Fruit fly (Drosophila melanogaster) whole organism, embryonic: Measurements from ENCODE around the gene CG13097.
A peak's percentile ranks its signal among the peaks of the same experiment; 100 is the strongest.

ENCODE experiments used
- BEAF-32 ChIP-seq: fragments of 200-800 bp; sonication (Bioruptor generic); optimal IDR thresholded peaks from 3 replicates; lab custom pipeline; 2017; ENCODE audit warnings: missing biosample characterization, missing genetic modification characterization, mild to moderate bottlenecking, moderate library complexity, missing genetic modification reagents
- CG10462 ChIP-seq: fragments of 200-800 bp; sonication (Bioruptor generic); optimal IDR thresholded peaks from 2 replicates; lab custom pipeline; 2016; ENCODE audit warnings: missing biosample characterization, missing genetic modification characterization
- CG12071 ChIP-seq: fragments of 200-800 bp; sonication (Bioruptor generic); optimal IDR thresholded peaks from 3 replicates; lab custom pipeline; 2018; ENCODE audit warnings: missing biosample characterization, mild to moderate bottlenecking, missing genetic modification characterization
- CG13296 ChIP-seq: fragments of 200-800 bp; sonication (Bioruptor generic); optimal IDR thresholded peaks from 3 replicates; lab custom pipeline; 2018; ENCODE audit warnings: missing biosample characterization, mild to moderate bottlenecking, missing genetic modification characterization
- CG13894 ChIP-seq: fragments of 200-800 bp; sonication (Bioruptor generic); optimal IDR thresholded peaks from 3 replicates; lab custom pipeline; 2018; ENCODE audit warnings: missing biosample characterization, mild to moderate bottlenecking, missing genetic modification characterization, moderate library complexity
- CG14860 ChIP-seq: fragments of 200-800 bp; sonication (Bioruptor generic); IDR thresholded peaks from 3 replicates; pipeline ENCODE4 v1.3.6; 2022; ENCODE audit warnings: missing biosample characterization, missing genetic modification characterization; ENCODE audit not compliant: partially characterized antibody
- CG17385 ChIP-seq: fragments of 200-800 bp; sonication (Bioruptor generic); optimal IDR thresholded peaks from 3 replicates; lab custom pipeline; 2018; ENCODE audit warnings: missing biosample characterization, mild to moderate bottlenecking, missing genetic modification characterization
- CG2202 ChIP-seq: fragments of 200-800 bp; sonication (Bioruptor generic); optimal IDR thresholded peaks from 2 replicates; lab custom pipeline; 2018; ENCODE audit warnings: missing biosample characterization, mild to moderate bottlenecking, missing genetic modification characterization
- CG30020 ChIP-seq: fragments of 200-800 bp; optimal IDR thresholded peaks from 2 replicates; lab custom pipeline; 2019; ENCODE audit warnings: missing biosample characterization, mild to moderate bottlenecking, missing genetic modification characterization, moderate library complexity
- CG30403 ChIP-seq: fragments of 200-800 bp; sonication (Bioruptor generic); optimal IDR thresholded peaks from 3 replicates; lab custom pipeline; 2016; ENCODE audit warnings: missing biosample characterization, missing genetic modification characterization
- CG32532 ChIP-seq: fragments of 200-800 bp; sonication (Bioruptor generic); IDR thresholded peaks from 2 replicates; pipeline ENCODE4 v1.3.6; 2022; ENCODE audit warnings: missing biosample characterization, missing genetic modification characterization
- CG4328 ChIP-seq: fragments of 200-800 bp; sonication (Bioruptor generic); optimal IDR thresholded peaks from 3 replicates; lab custom pipeline; 2017; ENCODE audit warnings: missing biosample characterization, missing genetic modification reagents, missing genetic modification characterization
- CG43689 ChIP-seq: fragments of 200-800 bp; sonication (Bioruptor generic); IDR thresholded peaks from 2 replicates; pipeline ENCODE4 v1.3.6; 2022; ENCODE audit warnings: missing biosample characterization, missing genetic modification characterization
- CG4404 ChIP-seq: fragments of 200-800 bp; sonication (Bioruptor generic); IDR thresholded peaks from 2 replicates; pipeline ENCODE4 v1.3.6; 2022; ENCODE audit warnings: missing biosample characterization, missing genetic modification characterization
- CG4424 ChIP-seq: fragments of 200-800 bp; sonication (Bioruptor generic); optimal IDR thresholded peaks from 3 replicates; lab custom pipeline; 2016; ENCODE audit warnings: missing biosample characterization, missing genetic modification characterization
- CG4707 ChIP-seq: fragments of 200-800 bp; sonication (Bioruptor generic); optimal IDR thresholded peaks from 2 replicates; lab custom pipeline; 2018; ENCODE audit warnings: missing biosample characterization, mild to moderate bottlenecking, missing genetic modification characterization, moderate library complexity
- CG4820 ChIP-seq: fragments of 200-800 bp; sonication (Bioruptor generic); optimal IDR thresholded peaks from 3 replicates; lab custom pipeline; 2016; ENCODE audit warnings: missing biosample characterization, missing genetic modification characterization
- CG5245 ChIP-seq: fragments of 200-800 bp; sonication (Bioruptor generic); optimal IDR thresholded peaks from 3 replicates; lab custom pipeline; 2016; ENCODE audit warnings: missing biosample characterization, missing genetic modification characterization
- CG6175 ChIP-seq: fragments of 200-800 bp; sonication (Bioruptor generic); IDR thresholded peaks from 3 replicates; pipeline ENCODE4 v1.3.6; 2022; ENCODE audit warnings: missing biosample characterization, missing genetic modification characterization
- CG6654 ChIP-seq: fragments of 200-800 bp; sonication (Bioruptor generic); optimal IDR thresholded peaks from 2 replicates; lab custom pipeline; 2017; ENCODE audit warnings: missing biosample characterization, mild to moderate bottlenecking, missing genetic modification characterization
- CG7786 ChIP-seq: fragments of 200-800 bp; sonication (Bioruptor generic); optimal IDR thresholded peaks from 2 replicates; lab custom pipeline; 2016; ENCODE audit warnings: missing biosample characterization, missing genetic modification characterization
- CG7987 ChIP-seq: fragments of 200-800 bp; sonication (Bioruptor generic); optimal IDR thresholded peaks from 2 replicates; lab custom pipeline; 2018; ENCODE audit warnings: missing biosample characterization, mild to moderate bottlenecking, missing genetic modification characterization, moderate library complexity
- CG9727 ChIP-seq: fragments of 200-800 bp; sonication (Bioruptor generic); optimal IDR thresholded peaks from 3 replicates; lab custom pipeline; 2017; ENCODE audit warnings: missing biosample characterization, mild to moderate bottlenecking, missing genetic modification characterization
- CHES-1-like ChIP-seq: fragments of 200-800 bp; sonication (Bioruptor generic); optimal IDR thresholded peaks from 2 replicates; lab custom pipeline; 2016; ENCODE audit warnings: missing biosample characterization, missing genetic modification characterization
- CrebB ChIP-seq: fragments of 200-800 bp; sonication (Bioruptor generic); optimal IDR thresholded peaks from 3 replicates; lab custom pipeline; 2018; ENCODE audit warnings: missing biosample characterization, mild to moderate bottlenecking, missing genetic modification characterization
- Dbx ChIP-seq: fragments of 200-800 bp; sonication (Bioruptor generic); IDR thresholded peaks from 3 replicates; pipeline ENCODE4 v1.3.6; 2022; ENCODE audit warnings: missing biosample characterization, missing genetic modification characterization
- Dp ChIP-seq: fragments of 200-800 bp; sonication (Bioruptor generic); optimal IDR thresholded peaks from 2 replicates; lab custom pipeline; 2018; ENCODE audit warnings: missing biosample characterization, mild to moderate bottlenecking, missing genetic modification characterization, moderate library complexity
- Ets65A ChIP-seq: fragments of 200-800 bp; sonication (Bioruptor generic); peaks from one replicate; lab custom pipeline; 2016; ENCODE audit warnings: missing biosample characterization, missing genetic modification characterization
- Max ChIP-seq: fragments of 200-800 bp; sonication (Bioruptor generic); optimal IDR thresholded peaks from 2 replicates; lab custom pipeline; 2016; ENCODE audit warnings: missing biosample characterization, mild to moderate bottlenecking, missing genetic modification characterization
- Oli ChIP-seq: fragments of 200-800 bp; sonication (Bioruptor generic); optimal IDR thresholded peaks from 2 replicates; lab custom pipeline; 2018; ENCODE audit warnings: missing biosample characterization, mild to moderate bottlenecking, missing genetic modification characterization, moderate library complexity
- Poxn ChIP-seq: fragments of 200-800 bp; sonication (Bioruptor generic); IDR thresholded peaks from 2 replicates; pipeline ENCODE4 v1.3.6; 2022; ENCODE audit warnings: missing biosample characterization, missing genetic modification characterization
- Sry-β ChIP-seq: fragments of 200-800 bp; sonication (Bioruptor generic); optimal IDR thresholded peaks from 2 replicates; lab custom pipeline; 2018; ENCODE audit warnings: missing biosample characterization, mild to moderate bottlenecking, missing genetic modification characterization, moderate library complexity
- al ChIP-seq: fragments of 200-800 bp; sonication (Bioruptor generic); IDR thresholded peaks from 2 replicates; pipeline ENCODE4 v1.3.6; 2022; ENCODE audit warnings: missing biosample characterization, missing genetic modification characterization
- cg ChIP-seq: fragments of 200-800 bp; sonication (Bioruptor generic); optimal IDR thresholded peaks from 3 replicates; lab custom pipeline; 2019; ENCODE audit warnings: missing biosample characterization, mild to moderate bottlenecking, missing genetic modification characterization, moderate library complexity
- chn ChIP-seq: fragments of 200-800 bp; sonication (Bioruptor generic); optimal IDR thresholded peaks from 2 replicates; lab custom pipeline; 2016; ENCODE audit warnings: missing biosample characterization, missing genetic modification characterization
- da ChIP-seq: fragments of 200-800 bp; sonication (Bioruptor generic); optimal IDR thresholded peaks from 2 replicates; lab custom pipeline; 2016; ENCODE audit warnings: missing biosample characterization, missing genetic modification characterization
- dimm ChIP-seq: fragments of 200-800 bp; sonication (Bioruptor generic); IDR thresholded peaks from 2 replicates; pipeline ENCODE4 v1.3.6; 2022; ENCODE audit warnings: missing biosample characterization, missing genetic modification characterization
- ind ChIP-seq: fragments of 200-800 bp; sonication (Bioruptor generic); optimal IDR thresholded peaks from 3 replicates; lab custom pipeline; 2016; ENCODE audit warnings: missing biosample characterization, missing genetic modification characterization
- inv ChIP-seq: fragments of 200-800 bp; sonication (Bioruptor generic); IDR thresholded peaks from 2 replicates; pipeline ENCODE4 v1.3.6; 2022; ENCODE audit warnings: missing biosample characterization, missing genetic modification characterization; ENCODE audit not compliant: partially characterized antibody
- klu ChIP-seq: fragments of 200-800 bp; sonication (Bioruptor generic); IDR thresholded peaks from 2 replicates; pipeline ENCODE4 v1.3.6; 2022; ENCODE audit warnings: missing biosample characterization, missing genetic modification characterization
- knrl ChIP-seq: fragments of 200-800 bp; sonication (Bioruptor generic); IDR thresholded peaks from 3 replicates; pipeline ENCODE4 v1.3.6; 2022; ENCODE audit warnings: missing biosample characterization, missing genetic modification characterization; ENCODE audit not compliant: partially characterized antibody
- lola ChIP-seq, 3 experiments: fragments of >200 bp in 2 of 3; fragments of 200-800 bp in 1 of 3; sonication (Bioruptor generic) in 1 of 3; optimal IDR thresholded peaks; 2 replicates each; lab custom pipeline; 2017 to 2019; ENCODE audit warnings: missing biosample characterization in 3 of 3, missing genetic modification characterization in 3 of 3, mild to moderate bottlenecking in 1 of 3, moderate library complexity in 1 of 3
- mam ChIP-seq: fragments of 200-800 bp; sonication (Bioruptor generic); optimal IDR thresholded peaks from 3 replicates; lab custom pipeline; 2016; ENCODE audit warnings: missing biosample characterization, missing genetic modification characterization
- nau ChIP-seq: fragments of 200-800 bp; sonication (Bioruptor generic); optimal IDR thresholded peaks from 3 replicates; lab custom pipeline; 2017; ENCODE audit warnings: missing biosample characterization, mild to moderate bottlenecking, missing genetic modification characterization, missing genetic modification reagents
- pan ChIP-seq, 4 experiments: fragments of >200 bp in 3 of 4; fragments of 200-800 bp in 1 of 4; sonication (Bioruptor generic) in 1 of 4; optimal IDR thresholded peaks in 3 of 4; IDR thresholded peaks in 1 of 4; 2 replicates each; pipeline versions ENCODE4 v1.3.6 to Lab custom; 2017 to 2022; ENCODE audit warnings: missing biosample characterization in 2 of 4, missing genetic modification characterization in 2 of 4, mixed read lengths in 1 of 4
- sens-2 ChIP-seq: fragments of 200-800 bp; sonication (Bioruptor generic); IDR thresholded peaks from 2 replicates; pipeline ENCODE4 v1.3.6; 2022; ENCODE audit warnings: missing biosample characterization, missing genetic modification characterization
- wor ChIP-seq: fragments of 200-800 bp; sonication (Bioruptor generic); IDR thresholded peaks from 2 replicates; pipeline ENCODE4 v1.3.6; 2022; ENCODE audit warnings: missing biosample characterization, missing genetic modification characterization
- zfh1 ChIP-seq: fragments of 200-800 bp; sonication (Bioruptor generic); IDR thresholded peaks from 3 replicates; pipeline ENCODE4 v1.3.6; 2022; ENCODE audit warnings: missing biosample characterization, missing genetic modification characterization

CG13097 gene

dm6 chr2L:8534515-8535295 is 20.0 kb upstream of the CG13097 start (continued):
- TF ChIP-seq CG2202 (tag; lab: Kevin White, UChicago) (peak; percentile 89), ind (GFP tag; lab: Kevin White, UChicago) (peak; percentile 93), CG10462 (GFP tag; lab: Kevin White, UChicago) (peak; percentile 92), CG30020 (tag; lab: Kevin White, UChicago) (peak; percentile 70), Ets65A (GFP tag; lab: Kevin White, UChicago) (peak; percentile 98), CG32532 (GFP tag; lab: Robert Waterston, UW) (peak; percentile 75), zfh1 (peak; percentile 95), CG30403 (GFP tag; lab: Kevin White, UChicago) (peak; percentile 91), CG4707 (GFP tag; lab: Kevin White, UChicago) (peak; percentile 97), nau (GFP tag; lab: Kevin White, UChicago) (peak; percentile 96), sens-2 (GFP tag; lab: Robert Waterston, UW) (peak; percentile 88), inv (no peak; the same call in 1 of the 2 replicates), CG6654 (peak; percentile 89), wor (peak; percentile 96), CG7987 (GFP tag; lab: Kevin White, UChicago) (peak; percentile 89), Max (GFP tag; lab: Kevin White, UChicago) (peak; percentile 94), CG17385 (peak; percentile 92), CrebB (peak; percentile 92), al (GFP tag; lab: Robert Waterston, UW) (peak; percentile 65), lola (GFP tag; optimal IDR thresholded peaks at IDR 0.05; lab: Kevin White, UChicago) (peak in 1 of 3 experiments; percentile 91), da (GFP tag; lab: Kevin White, UChicago) (peak; percentile 64), CG12071 (peak; percentile 93), Oli (tag; lab: Kevin White, UChicago) (peak; percentile 98), klu (GFP tag; lab: Robert Waterston, UW) (peak; percentile 82), CG4424 (GFP tag; lab: Kevin White, UChicago) (peak; percentile 94), CG14860 (GFP tag; lab: Robert Waterston, UW) (peak; percentile 72), knrl (GFP tag; lab: Robert Waterston, UW) (peak; percentile 65; the same call in 1 of the 3 replicates), Dp (GFP tag; lab: Kevin White, UChicago) (peak; percentile 5), CG13296 (GFP tag; lab: Kevin White, UChicago) (peak; percentile 93), BEAF-32 (no peak), CG6175 (GFP tag; lab: Robert Waterston, UW) (no peak; the same call in none of the 3 replicates), pan (optimal IDR thresholded peaks at IDR 0.05; lab: Kevin White, UChicago) (no peak), pan (GFP tag; optimal IDR thresholded peaks at IDR 0.05 in 1 of 2, IDR thresholded peaks at IDR 0.05 in 1 of 2) (peak in 1 of 2 experiments; percentile 96), CG13894 (tag; lab: Kevin White, UChicago) (peak; percentile 37), CG7786 (GFP tag; lab: Kevin White, UChicago) (peak; percentile 36), CG4820 (GFP tag; lab: Kevin White, UChicago) (peak; percentile 91), CG4328 (GFP tag; lab: Kevin White, UChicago) (peak; percentile 90), cg (peak; percentile 85), chn (GFP tag; lab: Kevin White, UChicago) (peak; percentile 92), CHES-1-like (GFP tag; lab: Kevin White, UChicago) (peak; percentile 42), mam (GFP tag; lab: Kevin White, UChicago) (peak; percentile 79), CG5245 (GFP tag; lab: Kevin White, UChicago) (peak; percentile 93), Dbx (GFP tag; lab: Robert Waterston, UW) (peak; percentile 45), dimm (GFP tag; lab: Robert Waterston, UW) (peak; percentile 89), CG43689 (peak; percentile 86), CG4404 (GFP tag; lab: Robert Waterston, UW) (peak; percentile 79), Poxn (no peak), CG9727 (GFP tag; lab: Kevin White, UChicago) (peak; percentile 57), Sry-β (GFP tag; lab: Kevin White, UChicago) (peak; percentile 64)
